Fruit fly (Drosophila melanogaster) whole organism, adult: ENCODE data around the gene CG43401.

Experiments
- CG11617 ChIP-seq: fragments of 200-800 bp; sonication (Bioruptor generic); optimal IDR thresholded peaks from 2 replicates; lab custom pipeline; 2017; ENCODE audit warnings: mild to moderate bottlenecking, missing biosample characterization, missing genetic modification reagents, missing genetic modification characterization
- CG12768 ChIP-seq: fragments of 200-800 bp; sonication (Bioruptor generic); optimal IDR thresholded peaks from 2 replicates; lab custom pipeline; 2017; ENCODE audit warnings: missing biosample characterization, missing genetic modification characterization, mild to moderate bottlenecking, moderate library complexity, missing genetic modification reagents
- CG14711 ChIP-seq: fragments of 200-800 bp; sonication (Bioruptor generic); optimal IDR thresholded peaks from 2 replicates; lab custom pipeline; 2018; ENCODE audit warnings: missing biosample characterization, mild to moderate bottlenecking, missing genetic modification characterization, moderate library complexity
- CG1620 ChIP-seq: fragments of 200-800 bp; sonication (Bioruptor generic); optimal IDR thresholded peaks from 2 replicates; lab custom pipeline; 2016; ENCODE audit warnings: missing biosample characterization, missing genetic modification characterization
- CG33017 ChIP-seq: fragments of 200-800 bp; sonication (Bioruptor generic); optimal IDR thresholded peaks from 2 replicates; lab custom pipeline; 2018; ENCODE audit warnings: missing biosample characterization, mild to moderate bottlenecking, missing genetic modification characterization, moderate library complexity
- CG5204 ChIP-seq: fragments of 200-800 bp; sonication (Bioruptor generic); optimal IDR thresholded peaks from 2 replicates; lab custom pipeline; 2016; ENCODE audit warnings: missing biosample characterization, missing genetic modification characterization
- CG7045 ChIP-seq: fragments of 200-800 bp; sonication (Bioruptor generic); optimal IDR thresholded peaks from 2 replicates; lab custom pipeline; 2017; ENCODE audit warnings: missing biosample characterization, mild to moderate bottlenecking, missing genetic modification characterization
- CG7101 ChIP-seq: fragments of 200-800 bp; sonication (Bioruptor generic); optimal IDR thresholded peaks from 2 replicates; lab custom pipeline; 2018; ENCODE audit warnings: missing biosample characterization, mild to moderate bottlenecking, missing genetic modification characterization, moderate library complexity
- Clk ChIP-seq: fragments of 200-800 bp; sonication (Bioruptor generic); optimal IDR thresholded peaks from 2 replicates; lab custom pipeline; 2017; ENCODE audit warnings: missing biosample characterization, missing genetic modification characterization
- Crg-1 ChIP-seq: fragments of 200-800 bp; sonication (Bioruptor generic); optimal IDR thresholded peaks from 2 replicates; lab custom pipeline; 2016; ENCODE audit warnings: missing biosample characterization, missing genetic modification characterization
- Hr96 ChIP-seq: fragments of 200-800 bp; sonication (Bioruptor generic); optimal IDR thresholded peaks from 2 replicates; lab custom pipeline; 2016; ENCODE audit warnings: missing biosample characterization, missing genetic modification characterization
- Mnt ChIP-seq: fragments of 200-800 bp; sonication (Bioruptor generic); optimal IDR thresholded peaks from 2 replicates; lab custom pipeline; 2016; ENCODE audit warnings: missing biosample characterization, mild to moderate bottlenecking, missing genetic modification characterization
- bab1 ChIP-seq: fragments of 200-800 bp; sonication (Bioruptor generic); optimal IDR thresholded peaks from 3 replicates; lab custom pipeline; 2019; ENCODE audit warnings: missing biosample characterization, mild to moderate bottlenecking, missing genetic modification characterization, moderate library complexity
- cic ChIP-seq: fragments of 200-800 bp; sonication (Bioruptor generic); optimal IDR thresholded peaks from 2 replicates; lab custom pipeline; 2017; ENCODE audit warnings: missing biosample characterization, mild to moderate bottlenecking, missing genetic modification characterization, moderate library complexity
- cnc ChIP-seq, 2 experiments: fragments of >200 bp; optimal IDR thresholded peaks; 2 replicates each; lab custom pipeline; 2017
- kay ChIP-seq: fragments of 200-800 bp; sonication (Bioruptor generic); peaks from one replicate; lab custom pipeline; 2016; ENCODE audit warnings: missing biosample characterization, missing genetic modification characterization, borderline replicate concordance
- ovo ChIP-seq: fragments of 200-800 bp; sonication (Bioruptor generic); optimal IDR thresholded peaks from 2 replicates; lab custom pipeline; 2016; ENCODE audit warnings: missing biosample characterization, missing genetic modification characterization
- pad ChIP-seq: fragments of 200-800 bp; sonication (Bioruptor generic); optimal IDR thresholded peaks from 3 replicates; lab custom pipeline; 2017; ENCODE audit warnings: missing biosample characterization, missing genetic modification characterization, mild to moderate bottlenecking, moderate library complexity, missing genetic modification reagents
- tj ChIP-seq: fragments of 200-800 bp; sonication (Bioruptor generic); optimal IDR thresholded peaks from 3 replicates; lab custom pipeline; 2017; ENCODE audit warnings: missing biosample characterization, mild to moderate bottlenecking, missing genetic modification characterization, moderate library complexity
- toe ChIP-seq: fragments of 200-800 bp; sonication (Bioruptor generic); optimal IDR thresholded peaks from 2 replicates; lab custom pipeline; 2016; ENCODE audit warnings: missing biosample characterization, missing genetic modification characterization

CG43401 gene

DNA sequence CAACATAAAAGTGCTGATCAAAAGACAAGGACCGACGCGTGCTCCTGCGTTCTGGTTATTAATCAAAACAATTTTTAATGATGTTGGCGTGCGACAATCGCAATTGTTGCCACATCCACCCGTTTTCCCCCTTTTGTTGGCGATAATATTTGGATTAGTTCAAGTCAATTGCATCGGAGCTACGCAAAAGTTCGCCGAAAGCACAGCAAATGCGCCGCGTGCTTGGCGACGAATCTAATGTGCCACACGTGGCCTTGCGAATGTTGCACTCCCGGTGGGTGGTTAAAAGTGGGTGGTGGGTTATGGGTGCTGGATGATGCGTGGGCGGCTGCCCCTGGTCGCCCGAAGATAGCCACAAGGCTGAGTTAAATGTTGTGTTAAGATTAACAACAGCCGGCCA, 19.4 kb downstream of the CG43401 start:
- TF ChIP-seq Crg-1 (GFP tag; lab: Kevin White, UChicago) (no peak), CG7045 (no peak), CG11617 (GFP tag; lab: Kevin White, UChicago) (no peak)

DNA sequence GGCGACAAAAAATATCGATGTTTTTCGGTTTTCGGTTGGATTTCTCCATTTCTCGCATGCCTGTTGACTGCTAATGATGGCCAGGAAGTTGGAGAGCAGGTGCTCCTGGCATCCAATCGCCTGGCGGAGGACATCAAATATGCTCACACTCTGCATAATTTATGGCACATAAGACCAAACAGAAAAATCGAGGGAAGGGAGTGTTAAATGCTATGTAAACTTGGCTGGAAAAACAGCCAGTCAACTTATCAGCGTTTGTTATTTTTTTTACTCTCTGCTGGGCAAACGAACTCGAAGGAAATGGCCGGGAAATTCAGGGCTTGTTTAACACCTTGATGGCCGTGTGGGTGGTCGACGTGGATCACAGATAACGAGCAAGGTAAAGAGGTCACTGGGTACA, 19.9 kb downstream of the CG43401 start:
- TF ChIP-seq Mnt (GFP tag; lab: Kevin White, UChicago) (no peak), cic (GFP tag; lab: Kevin White, UChicago) (no peak), CG14711 (tag; lab: Kevin White, UChicago) (no peak)

DNA sequence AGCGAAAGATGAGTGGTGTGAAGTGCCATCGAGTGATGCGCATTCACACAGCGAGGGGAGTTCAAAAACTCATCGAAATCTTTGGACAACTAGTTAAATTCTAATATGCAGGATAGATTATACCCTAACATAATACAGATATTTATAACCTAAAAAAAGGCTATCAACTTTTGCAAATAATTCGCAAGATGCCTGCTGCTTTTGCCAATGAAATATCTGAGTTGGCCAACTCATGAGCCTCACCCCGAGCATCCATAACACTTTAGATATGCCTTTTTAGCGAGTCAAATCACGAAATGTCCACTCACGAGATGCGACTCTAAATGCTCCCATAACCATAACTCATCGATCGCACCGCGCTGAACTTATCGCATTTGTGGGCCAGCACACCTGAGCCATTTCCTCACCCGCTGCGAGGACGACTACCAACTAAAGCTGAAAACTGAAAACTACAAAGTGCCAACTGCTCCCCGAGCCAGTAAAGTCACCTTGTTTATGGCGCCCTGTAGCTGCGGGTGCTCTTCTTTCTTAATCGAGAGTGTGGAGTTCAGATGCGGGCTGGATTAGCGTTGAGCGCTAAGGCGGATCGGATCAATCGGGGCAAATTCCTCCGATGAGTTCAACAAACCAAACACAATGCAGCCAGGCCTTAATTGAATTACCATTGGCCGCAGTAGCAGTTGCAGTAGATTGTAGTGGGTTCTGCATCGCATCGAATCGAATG, 21.6 kb downstream of the CG43401 start:
- TF ChIP-seq CG14711 (tag; lab: Kevin White, UChicago) (no peak), toe (GFP tag; lab: Kevin White, UChicago) (no peak), CG7101 (tag; lab: Kevin White, UChicago) (no peak), CG7045 (no peak), cnc (optimal IDR thresholded peaks at IDR 0.05; lab: Kevin White, UChicago) (no peak), Crg-1 (GFP tag; lab: Kevin White, UChicago) (no peak), CG12768 (GFP tag; lab: Kevin White, UChicago) (no peak), CG33017 (tag; lab: Kevin White, UChicago) (no peak), tj (GFP tag; lab: Kevin White, UChicago) (no peak), Hr96 (GFP tag; lab: Kevin White, UChicago) (no peak), kay (GFP tag; lab: Kevin White, UChicago) (no peak), CG11617 (GFP tag; lab: Kevin White, UChicago) (no peak), bab1 (GFP tag; lab: Kevin White, UChicago) (no peak), ovo (GFP tag; lab: Kevin White, UChicago) (no peak)

DNA sequence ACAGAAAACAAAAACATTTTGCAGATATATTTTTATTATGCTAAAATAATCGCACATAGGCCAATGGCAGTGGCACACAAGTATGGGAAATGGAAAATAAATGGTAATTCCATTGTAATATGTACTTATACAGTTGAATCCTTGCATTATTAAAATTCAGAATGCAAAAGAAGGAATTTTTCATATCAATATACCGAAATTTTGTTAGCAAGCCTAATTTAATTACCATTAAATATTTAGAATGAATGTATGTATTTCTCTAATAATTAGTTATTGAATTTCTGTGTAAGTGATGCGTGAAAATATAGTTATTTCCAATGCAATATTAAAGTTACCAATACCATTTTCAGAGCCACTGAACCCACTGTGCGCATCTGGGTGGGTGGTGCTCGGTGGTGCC, 27.2 kb downstream of the CG43401 start:
- TF ChIP-seq CG1620 (GFP tag; lab: Kevin White, UChicago) (no peak), CG33017 (tag; lab: Kevin White, UChicago) (no peak), CG14711 (tag; lab: Kevin White, UChicago) (no peak), CG12768 (GFP tag; lab: Kevin White, UChicago) (no peak), CG5204 (GFP tag; lab: Kevin White, UChicago) (no peak), CG11617 (GFP tag; lab: Kevin White, UChicago) (no peak), Clk (no peak), cnc (optimal IDR thresholded peaks at IDR 0.05; lab: Kevin White, UChicago) (no peak), Hr96 (GFP tag; lab: Kevin White, UChicago) (no peak), cic (GFP tag; lab: Kevin White, UChicago) (no peak), pad (GFP tag; lab: Kevin White, UChicago) (no peak), Mnt (GFP tag; lab: Kevin White, UChicago) (no peak), ovo (GFP tag; lab: Kevin White, UChicago) (no peak), tj (GFP tag; lab: Kevin White, UChicago) (no peak), kay (GFP tag; lab: Kevin White, UChicago) (no peak)

dm6 chr2L:1456305-1456704, 28.0 kb downstream of the CG43401 start:
- TF ChIP-seq toe (GFP tag; lab: Kevin White, UChicago) (no peak), Mnt (GFP tag; lab: Kevin White, UChicago) (no peak)

DNA sequence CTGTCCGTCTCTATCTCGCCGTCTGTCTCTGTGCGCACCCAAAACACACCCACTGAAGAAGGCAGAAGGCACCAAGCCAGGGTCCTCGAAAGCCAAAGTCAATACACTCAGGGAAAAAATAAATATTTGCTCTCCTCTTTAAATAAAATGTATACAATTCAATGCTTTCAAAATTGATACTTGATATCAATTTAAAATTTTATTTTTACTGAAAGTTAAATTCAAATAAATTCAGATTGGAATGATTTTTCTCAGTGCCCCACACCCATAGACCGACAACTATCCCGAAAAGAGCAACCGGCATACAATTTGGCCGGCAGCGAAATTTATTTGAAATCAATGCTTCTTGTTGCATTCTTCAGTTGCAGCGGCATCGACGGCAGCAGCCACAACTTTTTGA, 28.5 kb downstream of the CG43401 start:
- TF ChIP-seq Mnt (GFP tag; lab: Kevin White, UChicago) = no peak
- TF ChIP-seq tj (GFP tag; lab: Kevin White, UChicago) = no peak
- no peak for TF ChIP-seq Clk
- TF ChIP-seq pad (GFP tag; lab: Kevin White, UChicago) = no peak
- TF ChIP-seq ovo (GFP tag; lab: Kevin White, UChicago) = no peak
- TF ChIP-seq CG33017 (tag; lab: Kevin White, UChicago) = no peak
- no peak for TF ChIP-seq CG14711 (tag; lab: Kevin White, UChicago)
- no peak for TF ChIP-seq CG11617 (GFP tag; lab: Kevin White, UChicago)
- no peak for TF ChIP-seq CG7045
- TF ChIP-seq CG7101 (tag; lab: Kevin White, UChicago) = no peak
- no peak for TF ChIP-seq Hr96 (GFP tag; lab: Kevin White, UChicago)
- TF ChIP-seq kay (GFP tag; lab: Kevin White, UChicago) = no peak
- TF ChIP-seq toe (GFP tag; lab: Kevin White, UChicago) = no peak
- TF ChIP-seq cnc (optimal IDR thresholded peaks at IDR 0.05; lab: Kevin White, UChicago) = no peak

DNA sequence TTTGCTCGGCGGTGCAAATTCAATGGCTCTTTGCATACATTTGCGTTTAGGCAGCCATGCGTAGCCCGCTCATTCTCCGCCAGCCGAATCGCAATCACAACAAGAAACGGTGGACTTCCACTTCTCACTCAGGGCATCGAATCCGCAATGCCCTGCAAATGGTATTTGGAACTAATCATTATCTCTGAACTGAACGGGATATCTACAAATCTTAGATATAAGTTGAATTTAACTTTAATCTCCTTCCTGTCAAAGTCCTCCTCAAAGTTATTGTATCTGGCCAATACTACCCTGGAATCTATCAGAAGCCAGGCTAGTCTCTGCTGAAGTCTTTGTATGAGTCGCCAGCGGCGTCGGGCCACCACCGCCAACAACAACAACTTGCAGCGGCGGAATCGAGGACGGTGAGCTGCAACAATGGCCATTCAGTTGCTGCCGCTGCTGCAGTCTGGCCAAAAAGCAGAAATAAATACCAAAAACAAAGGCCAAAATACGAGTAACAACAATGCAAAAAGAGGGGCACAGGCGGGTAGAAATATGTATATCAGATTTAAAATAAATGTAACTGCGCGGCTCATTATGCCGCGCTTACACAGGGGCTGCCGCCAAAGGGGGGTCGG, 30.4 kb downstream of the CG43401 start:
- TF ChIP-seq CG7045 (no peak), kay (GFP tag; lab: Kevin White, UChicago) (no peak), Mnt (GFP tag; lab: Kevin White, UChicago) (no peak), bab1 (GFP tag; lab: Kevin White, UChicago) (no peak), CG14711 (tag; lab: Kevin White, UChicago) (no peak), CG7101 (tag; lab: Kevin White, UChicago) (no peak), ovo (GFP tag; lab: Kevin White, UChicago) (no peak), CG5204 (GFP tag; lab: Kevin White, UChicago) (no peak), cic (GFP tag; lab: Kevin White, UChicago) (no peak), Crg-1 (GFP tag; lab: Kevin White, UChicago) (no peak), CG11617 (GFP tag; lab: Kevin White, UChicago) (no peak), CG1620 (GFP tag; lab: Kevin White, UChicago) (no peak), CG12768 (GFP tag; lab: Kevin White, UChicago) (no peak)
